Worm (Caenorhabditis elegans) whole organism, L2 larva: ENCODE data around the gene scl-13.

Source experiments
- C34F6.9 ChIP-seq: fragments of 150-350 bp; optimal IDR thresholded peaks from 2 replicates; lab custom pipeline; 2014; ENCODE audit warnings: missing biosample characterization, missing genetic modification characterization
- F13H6.1 ChIP-seq: sonication (generic microtip); optimal IDR thresholded peaks from 2 replicates; lab custom pipeline; 2016; ENCODE audit warnings: missing genetic modification characterization, missing compliant biosample characterization
- R02D3.7 ChIP-seq: fragments of 150-350 bp; optimal IDR thresholded peaks from 2 replicates; lab custom pipeline; 2014; ENCODE audit warnings: missing biosample characterization, missing genetic modification characterization
- ZK546.5 ChIP-seq: sonication (generic microtip); optimal IDR thresholded peaks from 2 replicates; lab custom pipeline; 2017; ENCODE audit warnings: missing biosample characterization, missing genetic modification characterization
- aly-2 ChIP-seq: fragments of 150-350 bp; optimal IDR thresholded peaks from 2 replicates; lab custom pipeline; 2014; ENCODE audit warnings: missing biosample characterization, missing genetic modification characterization
- ama-1 ChIP-seq: fragments of 150-350 bp; optimal IDR thresholded peaks from 2 replicates; lab custom pipeline; 2018; ENCODE audit warnings: inconsistent platforms
- blmp-1 ChIP-seq: sonication (generic microtip); optimal IDR thresholded peaks from 2 replicates; lab custom pipeline; 2017; ENCODE audit warnings: missing genetic modification characterization, mild to moderate bottlenecking, missing compliant biosample characterization, antibody characterized with exemption, moderate library complexity; ENCODE audit not compliant: insufficient read depth
- ceh-82 ChIP-seq: fragments of 150-350 bp; optimal IDR thresholded peaks from 2 replicates; lab custom pipeline; 2014; ENCODE audit warnings: missing biosample characterization, missing genetic modification characterization
- crh-2 ChIP-seq: sonication (generic microtip); optimal IDR thresholded peaks from 2 replicates; lab custom pipeline; 2017; ENCODE audit warnings: missing biosample characterization, missing genetic modification characterization
- egl-27 ChIP-seq: sonication (generic microtip); optimal IDR thresholded peaks from 3 replicates; lab custom pipeline; 2017; ENCODE audit warnings: missing biosample characterization, missing genetic modification reagents, missing genetic modification characterization
- elt-1 ChIP-seq: fragments of 150-350 bp; optimal IDR thresholded peaks from 2 replicates; lab custom pipeline; 2014; ENCODE audit warnings: missing biosample characterization, missing genetic modification characterization
- fos-1 ChIP-seq: fragments of 150-350 bp; optimal IDR thresholded peaks from 2 replicates; lab custom pipeline; 2014; ENCODE audit warnings: missing biosample characterization, missing genetic modification characterization
- gmeb-1 ChIP-seq: fragments of 150-350 bp; optimal IDR thresholded peaks from 2 replicates; lab custom pipeline; 2014; ENCODE audit warnings: missing biosample characterization, missing genetic modification characterization
- lin-11 ChIP-seq: fragments of 150-350 bp; sonication (generic microtip); optimal IDR thresholded peaks from 2 replicates; lab custom pipeline; 2014; ENCODE audit warnings: missing biosample characterization, missing genetic modification characterization, inconsistent platforms, mixed read lengths
- lin-13 ChIP-seq: fragments of 150-350 bp; optimal IDR thresholded peaks from 2 replicates; lab custom pipeline; 2014; ENCODE audit warnings: missing biosample characterization, missing genetic modification reagents, missing genetic modification characterization
- lin-39 ChIP-seq: fragments of 150-350 bp; optimal IDR thresholded peaks from 2 replicates; lab custom pipeline; 2014; ENCODE audit warnings: missing biosample characterization, missing genetic modification reagents, missing genetic modification characterization
- lsy-2 ChIP-seq, 2 experiments: fragments of 150-350 bp in 1 of 2; sonication (generic microtip) in 1 of 2; optimal IDR thresholded peaks; 2 replicates each; lab custom pipeline; 2014 to 2017; ENCODE audit warnings: missing biosample characterization in 2 of 2, missing genetic modification characterization in 2 of 2
- mab-5 ChIP-seq: fragments of 150-350 bp; optimal IDR thresholded peaks from 2 replicates; lab custom pipeline; 2014; ENCODE audit warnings: missing biosample characterization, missing genetic modification characterization
- mdl-1 ChIP-seq, 2 experiments: fragments of 150-350 bp in 1 of 2; sonication (generic microtip) in 1 of 2; optimal IDR thresholded peaks; 2 replicates each; lab custom pipeline; 2017; ENCODE audit warnings: missing biosample characterization in 2 of 2, missing genetic modification characterization in 2 of 2
- nhr-10 ChIP-seq: sonication (generic microtip); optimal IDR thresholded peaks from 2 replicates; lab custom pipeline; 2017; ENCODE audit warnings: missing biosample characterization, missing genetic modification characterization
- nhr-11 ChIP-seq: fragments of 150-350 bp; optimal IDR thresholded peaks from 2 replicates; lab custom pipeline; 2014; ENCODE audit warnings: missing biosample characterization, missing genetic modification characterization
- nhr-129 ChIP-seq: fragments of 150-350 bp; optimal IDR thresholded peaks from 2 replicates; lab custom pipeline; 2014; ENCODE audit warnings: missing biosample characterization, missing genetic modification characterization
- nhr-21 ChIP-seq: fragments of 150-350 bp; optimal IDR thresholded peaks from 2 replicates; lab custom pipeline; 2014; ENCODE audit warnings: missing biosample characterization, missing genetic modification characterization
- nhr-23 ChIP-seq: fragments of 150-350 bp; optimal IDR thresholded peaks from 2 replicates; lab custom pipeline; 2014; ENCODE audit warnings: missing biosample characterization, missing genetic modification reagents, missing genetic modification characterization
- nhr-237 ChIP-seq: fragments of 150-350 bp; optimal IDR thresholded peaks from 2 replicates; lab custom pipeline; 2014; ENCODE audit warnings: missing biosample characterization, missing genetic modification characterization
- nhr-25 ChIP-seq: fragments of 150-350 bp; sonication (generic microtip); optimal IDR thresholded peaks from 3 replicates; lab custom pipeline; 2014; ENCODE audit warnings: missing biosample characterization, missing genetic modification characterization
- nhr-77 ChIP-seq: fragments of 150-350 bp; optimal IDR thresholded peaks from 2 replicates; lab custom pipeline; 2014; ENCODE audit warnings: missing biosample characterization, missing genetic modification characterization
- peb-1 ChIP-seq: fragments of 150-350 bp; optimal IDR thresholded peaks from 2 replicates; lab custom pipeline; 2014; ENCODE audit warnings: missing biosample characterization, missing genetic modification characterization
- sem-4 ChIP-seq: fragments of 150-350 bp; optimal IDR thresholded peaks from 2 replicates; lab custom pipeline; 2014; ENCODE audit warnings: missing biosample characterization, missing genetic modification reagents, missing genetic modification characterization
- sma-3 ChIP-seq: sonication (generic microtip); optimal IDR thresholded peaks from 2 replicates; lab custom pipeline; 2016; ENCODE audit warnings: missing genetic modification reagents, missing genetic modification characterization, missing compliant biosample characterization
- sma-9 ChIP-seq, 2 experiments: fragments of 150-350 bp in 1 of 2; sonication (generic microtip) in 1 of 2; optimal IDR thresholded peaks; 2 replicates each; lab custom pipeline; 2014 to 2016; ENCODE audit warnings: missing genetic modification characterization in 2 of 2, mild to moderate bottlenecking in 1 of 2, missing biosample characterization in 1 of 2, missing compliant biosample characterization in 1 of 2, missing genetic modification reagents in 1 of 2, moderate library complexity in 1 of 2
- snpc-4 ChIP-seq: fragments of 150-350 bp; optimal IDR thresholded peaks from 2 replicates; lab custom pipeline; 2014; ENCODE audit warnings: missing biosample characterization, missing genetic modification characterization
- unc-39 ChIP-seq: fragments of 150-350 bp; optimal IDR thresholded peaks from 2 replicates; lab custom pipeline; 2014; ENCODE audit warnings: missing biosample characterization, missing genetic modification characterization
- unc-55 ChIP-seq: fragments of 150-350 bp; sonication (generic microtip); optimal IDR thresholded peaks from 3 replicates; lab custom pipeline; 2014; ENCODE audit warnings: missing biosample characterization, missing genetic modification reagents, missing genetic modification characterization
- zag-1 ChIP-seq: fragments of 150-350 bp; optimal IDR thresholded peaks from 2 replicates; lab custom pipeline; 2014; ENCODE audit warnings: missing biosample characterization, missing genetic modification characterization
- ztf-11 ChIP-seq: sonication (generic microtip); optimal IDR thresholded peaks from 2 replicates; lab custom pipeline; 2017; ENCODE audit warnings: missing biosample characterization, missing genetic modification characterization
- ztf-4 ChIP-seq: fragments of 150-350 bp; optimal IDR thresholded peaks from 2 replicates; lab custom pipeline; 2014; ENCODE audit warnings: missing biosample characterization, missing genetic modification characterization

The scl-13 gene

ce11 chrV:3776946-3777345 is 34.5 kb downstream of the scl-13 start:
- TF ChIP-seq nhr-21, result no peak
- peak; percentile 31 for TF ChIP-seq sma-9 (GFP tag; optimal IDR thresholded peaks at IDR 0.05; lab: Kevin White, UChicago)
- TF ChIP-seq sma-9 (tag; optimal IDR thresholded peaks at IDR 0.05; lab: Kevin White, UChicago), result no peak
- TF ChIP-seq gmeb-1 (tag; lab: Kevin White, UChicago), result peak; percentile 49
- TF ChIP-seq sem-4, result no peak
- TF ChIP-seq fos-1, result peak; percentile 61
- TF ChIP-seq nhr-129 (tag; lab: Kevin White, UChicago), result peak; percentile 16

DNA sequence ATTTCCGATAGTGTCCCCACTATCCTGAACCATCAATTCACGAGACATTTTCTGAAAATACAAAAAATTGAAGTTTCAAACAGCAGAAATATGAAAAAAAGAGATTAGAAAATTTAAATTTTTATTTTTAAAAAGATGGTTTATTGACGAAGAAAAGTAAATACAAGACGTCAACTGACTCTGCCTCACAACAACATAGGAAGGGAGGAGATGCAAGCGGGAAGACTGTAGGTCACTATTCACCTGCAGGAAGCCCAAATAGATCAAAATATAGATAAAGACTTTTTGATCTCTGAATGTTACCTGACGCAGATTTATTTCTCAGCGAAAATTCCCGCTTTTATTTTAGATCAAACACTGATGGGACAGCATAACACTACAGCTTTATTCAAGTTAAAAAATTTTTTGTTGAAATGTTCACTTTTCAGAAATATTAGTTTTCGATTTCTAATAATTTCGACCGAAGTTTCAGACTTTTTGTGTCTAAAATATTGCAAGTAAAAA is 35.3 kb downstream of the scl-13 start, which contains the start of gene cysl-3:
cysl-3 (minus strand) TSS at position 51 of the 504 bp plus-strand sequence.
- TF ChIP-seq nhr-237 (tag; lab: Kevin White, UChicago) (no peak), unc-39 (tag; lab: Kevin White, UChicago) (no peak), ZK546.5 (tag; lab: Kevin White, UChicago) (no peak), nhr-11 (tag; lab: Kevin White, UChicago) (no peak), unc-55 (GFP tag; lab: Kevin White, UChicago) (no peak), ztf-4 (tag; lab: Kevin White, UChicago) (no peak), blmp-1 (no peak), elt-1 (tag; lab: Kevin White, UChicago) (no peak), gmeb-1 (tag; lab: Kevin White, UChicago) (no peak), nhr-23 (no peak), lin-39 (tag; lab: Kevin White, UChicago) (no peak), ama-1 (lab: Kevin White, UChicago) (no peak), ztf-11 (tag; lab: Kevin White, UChicago) (no peak), sem-4 (no peak), aly-2 (tag; lab: Kevin White, UChicago) (no peak)

DNA sequence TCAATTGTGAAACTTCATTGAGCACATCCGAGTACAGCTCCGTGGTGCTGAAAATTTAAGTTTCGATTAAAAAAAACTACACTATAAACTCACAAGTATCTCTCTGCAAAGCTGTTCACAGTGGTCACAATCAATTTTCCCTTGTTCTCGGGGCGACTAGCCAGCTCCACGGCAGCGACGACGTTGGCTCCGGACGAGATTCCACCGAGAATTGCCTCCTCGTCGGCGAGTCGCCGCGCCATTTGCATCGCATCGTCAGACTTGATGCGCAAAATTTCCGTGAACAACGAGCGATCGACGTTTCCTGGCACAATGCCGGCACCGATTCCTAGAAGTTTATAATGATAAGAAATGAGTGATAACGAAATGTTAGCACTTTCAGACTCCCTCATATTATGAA is 36.8 kb downstream of the scl-13 start:
- TF ChIP-seq sem-4 (no peak), C34F6.9 (tag; lab: Kevin White, UChicago) (no peak), sma-9 (GFP tag; optimal IDR thresholded peaks at IDR 0.05; lab: Kevin White, UChicago) (no peak), sma-9 (tag; optimal IDR thresholded peaks at IDR 0.05; lab: Kevin White, UChicago) (no peak), nhr-25 (tag; lab: Kevin White, UChicago) (no peak), sma-3 (no peak), lsy-2 (tag; optimal IDR thresholded peaks at IDR 0.05; lab: Kevin White, UChicago) (no peak), nhr-237 (tag; lab: Kevin White, UChicago) (no peak), elt-1 (tag; lab: Kevin White, UChicago) (no peak), mdl-1 (tag; optimal IDR thresholded peaks at IDR 0.05; lab: Kevin White, UChicago) (no peak)

ce11 chrV:3773618-3774017 is 37.8 kb downstream of the scl-13 start:
- TF ChIP-seq snpc-4 (tag; lab: Kevin White, UChicago) (no peak), sem-4 (no peak), F13H6.1 (no peak), nhr-10 (tag; lab: Kevin White, UChicago) (no peak), nhr-23 (no peak), ceh-82 (no peak), egl-27 (no peak), lin-39 (tag; lab: Kevin White, UChicago) (no peak), zag-1 (tag; lab: Kevin White, UChicago) (no peak), lin-13 (no peak)

ce11 chrV:3771437-3772256 is 39.8 kb downstream of the scl-13 start, which contains the start of the genes R08E5.1 and rips-1:
Gene R08E5.1, minus strand, starts transcription at chrV:3771518.
Gene rips-1, plus strand, starts transcription at chrV:3772021.
- TF ChIP-seq mdl-1 (tag; optimal IDR thresholded peaks at IDR 0.05; lab: Kevin White, UChicago), result no peak
- TF ChIP-seq R02D3.7, result no peak
- no peak for TF ChIP-seq lsy-2 (tag; optimal IDR thresholded peaks at IDR 0.05; lab: Kevin White, UChicago)
- peak; percentile 12 for TF ChIP-seq gmeb-1 (tag; lab: Kevin White, UChicago)
- no peak for TF ChIP-seq peb-1 (tag; lab: Kevin White, UChicago)
- TF ChIP-seq lin-11 (tag; lab: Kevin White, UChicago), result no peak
- TF ChIP-seq mab-5 (tag; lab: Kevin White, UChicago), result no peak
- no peak for TF ChIP-seq lin-39 (tag; lab: Kevin White, UChicago)
- peak; percentile 29 for TF ChIP-seq crh-2
- no peak for TF ChIP-seq nhr-77 (tag; lab: Kevin White, UChicago)
- peak; percentile 12 for TF ChIP-seq nhr-25 (tag; lab: Kevin White, UChicago)
- TF ChIP-seq ztf-4 (tag; lab: Kevin White, UChicago), result no peak
- TF ChIP-seq zag-1 (tag; lab: Kevin White, UChicago), result no peak
- peak; percentile 18 for TF ChIP-seq sma-9 (GFP tag; optimal IDR thresholded peaks at IDR 0.05; lab: Kevin White, UChicago)
- TF ChIP-seq sma-9 (tag; optimal IDR thresholded peaks at IDR 0.05; lab: Kevin White, UChicago), result no peak
- no peak for TF ChIP-seq egl-27
- peak; percentile 4 for TF ChIP-seq nhr-21
